Worm (Caenorhabditis elegans) whole organism, young adult: ENCODE data around the gene C06G4.6.

Source experiments
- C06A6.2 ChIP-seq: fragments of 200-800 bp; sonication (Bioruptor generic); conservative IDR thresholded peaks from 2 replicates; pipeline ENCODE4 v1.3.6; 2022; ENCODE audit warnings: missing genetic modification characterization, missing compliant biosample characterization
- C17E4.6 ChIP-seq: fragments of 200-800 bp; sonication (Bioruptor generic); IDR thresholded peaks from 2 replicates; pipeline ENCODE4 v1.3.6; 2022; ENCODE audit warnings: missing genetic modification reagents, missing genetic modification characterization, missing compliant biosample characterization
- D2030.7 ChIP-seq: fragments of 200-800 bp; sonication (Bioruptor generic); IDR thresholded peaks from 2 replicates; pipeline ENCODE4 v1.3.6; 2022; ENCODE audit warnings: missing genetic modification reagents, missing genetic modification characterization, missing compliant biosample characterization
- F57A8.1 ChIP-seq: fragments of 200-800 bp; sonication (Bioruptor generic); optimal IDR thresholded peaks from 2 replicates; lab custom pipeline; 2018; ENCODE audit warnings: mild to moderate bottlenecking, missing genetic modification characterization, moderate library complexity, missing compliant biosample characterization
- T26A5.8 ChIP-seq: sonication (generic microtip); optimal IDR thresholded peaks from 2 replicates; lab custom pipeline; 2016; ENCODE audit warnings: missing genetic modification characterization, missing compliant biosample characterization
- cebp-1 ChIP-seq, 2 experiments: fragments of 200-800 bp in 1 of 2; sonication (Bioruptor generic) in 1 of 2; sonication (generic microtip) in 1 of 2; IDR thresholded peaks in 1 of 2; optimal IDR thresholded peaks in 1 of 2; 2 replicates each; pipeline versions ENCODE4 v1.3.6 to Lab custom; 2017 to 2022; ENCODE audit warnings: missing compliant biosample characterization in 2 of 2, missing genetic modification characterization in 2 of 2, mild to moderate bottlenecking in 1 of 2, missing genetic modification reagents in 1 of 2, moderate library complexity in 1 of 2
- ceh-91 ChIP-seq: fragments of 200-800 bp; sonication (Bioruptor generic); IDR thresholded peaks from 2 replicates; pipeline ENCODE4 v1.3.6; 2022; ENCODE audit warnings: missing genetic modification reagents, missing genetic modification characterization, missing compliant biosample characterization
- ekl-4 ChIP-seq: fragments of 200-800 bp; sonication (Bioruptor generic); IDR thresholded peaks from 2 replicates; pipeline ENCODE4 v1.3.6; 2022; ENCODE audit warnings: missing genetic modification reagents, missing genetic modification characterization, missing compliant biosample characterization
- hmg-20 ChIP-seq: fragments of 200-800 bp; sonication (Bioruptor generic); IDR thresholded peaks from 2 replicates; pipeline ENCODE4 v1.3.6; 2022; ENCODE audit warnings: missing genetic modification reagents, missing genetic modification characterization, missing compliant biosample characterization
- pha-4 ChIP-seq: fragments of 150-350 bp; sonication (generic microtip); optimal IDR thresholded peaks from 2 replicates; lab custom pipeline; 2014; ENCODE audit warnings: missing biosample characterization, missing genetic modification reagents, missing genetic modification characterization
- sptf-2 ChIP-seq: fragments of 200-800 bp; sonication (Bioruptor generic); optimal IDR thresholded peaks from 2 replicates; lab custom pipeline; 2018; ENCODE audit warnings: mild to moderate bottlenecking, missing genetic modification characterization, missing compliant biosample characterization
- unc-62 ChIP-seq: fragments of 150-350 bp; optimal IDR thresholded peaks from 2 replicates; lab custom pipeline; 2014; ENCODE audit warnings: missing biosample characterization, missing genetic modification reagents, missing genetic modification characterization
- xnd-1 ChIP-seq: sonication (generic microtip); optimal IDR thresholded peaks from 2 replicates; lab custom pipeline; 2016; ENCODE audit warnings: missing genotype, missing genetic modification reagents, missing genetic modification characterization, missing compliant biosample characterization

- peak; percentile 96 for TF ChIP-seq cebp-1 (GFP tag; IDR thresholded peaks at IDR 0.05; lab: Robert Waterston, UW)
- TF ChIP-seq cebp-1 (tag; optimal IDR thresholded peaks at IDR 0.05; lab: Kevin White, UChicago) = peak; percentile 96
- peak; percentile 67; the same call in 1 of the 2 replicates for TF ChIP-seq C06A6.2
- TF ChIP-seq C17E4.6 (GFP tag; lab: Robert Waterston, UW) = peak; percentile 96
- TF ChIP-seq xnd-1 (tag; lab: Kevin White, UChicago) = no peak
- TF ChIP-seq T26A5.8 = no peak
- TF ChIP-seq ceh-91 (GFP tag; lab: Robert Waterston, UW) = peak; percentile 93
- TF ChIP-seq F57A8.1 = no peak
- TF ChIP-seq ekl-4 (GFP tag; lab: Robert Waterston, UW) = peak; percentile 93
- peak; percentile 71 for TF ChIP-seq unc-62 (GFP tag; lab: Kevin White, UChicago)
- peak; percentile 95 for TF ChIP-seq pha-4 (tag; lab: Kevin White, UChicago)
- TF ChIP-seq D2030.7 = peak; percentile 97
- peak; percentile 81 for TF ChIP-seq hmg-20 (GFP tag; lab: Robert Waterston, UW)
- TF ChIP-seq sptf-2 (GFP tag; lab: Kevin White, UChicago) = peak; percentile 96
Measured at ce11 chrIII:8043784-8044183, 39.6 kb downstream of the C06G4.6 start.
